Fruit fly (Drosophila melanogaster): ENCODE measurements around the gene CG43232.
A peak's percentile ranks its signal among the peaks of the same experiment; 100 is the strongest.

The CG43232 gene

dm6 chr2L:6920661-6921359 is 11.1 kb upstream of the CG43232 start, which contains the start of gene Hrb27C (continued):
- TF ChIP-seq ems (GFP tag; optimal IDR thresholded peaks at IDR 0.05) (no peak), onecut (GFP tag; IDR thresholded peaks at IDR 0.05) (no peak), lola (GFP tag; optimal IDR thresholded peaks at IDR 0.05) (no peak), NK7.1 (GFP tag; optimal IDR thresholded peaks at IDR 0.05) (no peak), Pdp1 (GFP tag; optimal IDR thresholded peaks at IDR 0.05) (peak in 1 of 2 experiments; percentile 86), ken (GFP tag; IDR thresholded peaks at IDR 0.05) (no peak), CG2875 (GFP tag; optimal IDR thresholded peaks at IDR 0.05) (no peak), grau (tag; optimal IDR thresholded peaks at IDR 0.05) (no peak), CG31365 (tag; optimal IDR thresholded peaks at IDR 0.05) (no peak), sens (GFP tag) (no peak), CG17912 (GFP tag; optimal IDR thresholded peaks at IDR 0.05) (no peak), Adf1 (GFP tag; IDR thresholded peaks at IDR 0.05) (0 out of 2 replicates have a peak, but pooled peaks have one; percentile 7), pb (GFP tag; optimal IDR thresholded peaks at IDR 0.05) (no peak), NFAT (GFP tag; IDR thresholded peaks at IDR 0.05) (no peak; the same call in 1 of the 2 replicates), CG1233 (GFP tag; optimal IDR thresholded peaks at IDR 0.05) (no peak), CG8924 (tag; optimal IDR thresholded peaks at IDR 0.05) (peak; percentile 15), CTCF (GFP tag; optimal IDR thresholded peaks at IDR 0.05) (no peak), CG14860 (GFP tag; IDR thresholded peaks at IDR 0.05; ENCODE audit: partially characterized antibody) (no peak), fu2 (GFP tag; optimal IDR thresholded peaks at IDR 0.05) (no peak), cad (GFP tag; optimal IDR thresholded peaks at IDR 0.05) (no peak), chinmo (GFP tag; IDR thresholded peaks at IDR 0.05; ENCODE audit: partially characterized antibody) (0 out of 4 replicates have a peak, but pooled peaks have one; percentile 60), ttk (GFP tag; IDR thresholded peaks at IDR 0.05) (no peak), CG10147 (GFP tag; optimal IDR thresholded peaks at IDR 0.05) (no peak), corto (GFP tag; optimal IDR thresholded peaks at IDR 0.05) (no peak), chif (GFP tag; optimal IDR thresholded peaks at IDR 0.05) (no peak), CG9609 (GFP tag; optimal IDR thresholded peaks at IDR 0.05) (no peak), nerfin-2 (GFP tag; IDR thresholded peaks at IDR 0.05; ENCODE audit: partially characterized antibody) (no peak), CG10209 (GFP tag; optimal IDR thresholded peaks at IDR 0.05) (no peak), sna (GFP tag; IDR thresholded peaks at IDR 0.05; ENCODE audit: partially characterized antibody) (no peak), ewg (GFP tag; optimal IDR thresholded peaks at IDR 0.05) (no peak), ATbp (GFP tag; optimal IDR thresholded peaks at IDR 0.05) (no peak), CG31224 (GFP tag; IDR thresholded peaks at IDR 0.05) (no peak), HLH4C (GFP tag; IDR thresholded peaks at IDR 0.05; ENCODE audit: partially characterized antibody) (no peak), Myb (GFP tag; optimal IDR thresholded peaks at IDR 0.05) (no peak), CG1529 (GFP tag; optimal IDR thresholded peaks at IDR 0.05) (no peak), Dad (GFP tag; optimal IDR thresholded peaks at IDR 0.05) (no peak), abd-A (tag; optimal IDR thresholded peaks at IDR 0.05) (no peak), kay (GFP tag; optimal IDR thresholded peaks at IDR 0.05) (no peak), CG11723 (GFP tag; optimal IDR thresholded peaks at IDR 0.05) (no peak), CG42726 (GFP tag; IDR thresholded peaks at IDR 0.05; ENCODE audit: partially characterized antibody) (no peak), CG8290 (GFP tag; optimal IDR thresholded peaks at IDR 0.05) (no peak), CG8290 (tag; optimal IDR thresholded peaks at IDR 0.05) (no peak), chm (GFP tag; IDR thresholded peaks at IDR 0.05) (peak; percentile 66), NC2α (GFP tag; optimal IDR thresholded peaks at IDR 0.05) (no peak), MESR4 (GFP tag; optimal IDR thresholded peaks at IDR 0.05) (peak; percentile 68), Bdp1 (GFP tag; optimal IDR thresholded peaks at IDR 0.05) (no peak), Deaf1 (tag; optimal IDR thresholded peaks at IDR 0.05) (peak; percentile 91), inv (GFP tag; IDR thresholded peaks at IDR 0.05; ENCODE audit: partially characterized antibody) (no peak), ab (GFP tag; optimal IDR thresholded peaks at IDR 0.05) (no peak), CG1603 (tag; optimal IDR thresholded peaks at IDR 0.05) (no peak)
